Fruit fly (Drosophila melanogaster) whole organism, prepupa: Measurements from ENCODE around the gene trol.

Source experiments
- Blimp-1 ChIP-seq: fragments of 200-800 bp; sonication (Bioruptor generic); optimal IDR thresholded peaks from 3 replicates; lab custom pipeline; 2017; ENCODE audit warnings: missing biosample characterization, missing genetic modification characterization, mild to moderate bottlenecking, moderate library complexity, missing genetic modification reagents
- CG10631 ChIP-seq: fragments of 200-800 bp; sonication (Bioruptor generic); optimal IDR thresholded peaks from 2 replicates; lab custom pipeline; 2016; ENCODE audit warnings: missing biosample characterization, missing genetic modification characterization
- CG10669 ChIP-seq: fragments of 200-800 bp; sonication (Bioruptor generic); optimal IDR thresholded peaks from 3 replicates; lab custom pipeline; 2018; ENCODE audit warnings: missing biosample characterization, mild to moderate bottlenecking, missing genetic modification characterization, moderate library complexity
- CG11294 ChIP-seq: fragments of 200-800 bp; sonication (Bioruptor generic); IDR thresholded peaks from 2 replicates; pipeline ENCODE4 v1.3.6; 2022; ENCODE audit warnings: missing biosample characterization, missing genetic modification characterization
- CG11902 ChIP-seq: fragments of 200-800 bp; sonication (Bioruptor generic); optimal IDR thresholded peaks from 3 replicates; lab custom pipeline; 2016; ENCODE audit warnings: missing biosample characterization, missing genetic modification characterization
- CG15336 ChIP-seq: fragments of 200-800 bp; sonication (Bioruptor generic); IDR thresholded peaks from 2 replicates; pipeline ENCODE4 v1.3.6; 2022; ENCODE audit warnings: missing biosample characterization, missing genetic modification characterization
- CG16779 ChIP-seq: fragments of 200-800 bp; sonication (Bioruptor generic); optimal IDR thresholded peaks from 3 replicates; lab custom pipeline; 2017; ENCODE audit warnings: missing biosample characterization, mild to moderate bottlenecking, missing genetic modification characterization
- CG3032 ChIP-seq: fragments of 200-800 bp; optimal IDR thresholded peaks from 2 replicates; lab custom pipeline; 2019; ENCODE audit warnings: missing biosample characterization, mild to moderate bottlenecking, missing genetic modification characterization, moderate library complexity
- CG31627 ChIP-seq: fragments of 200-800 bp; sonication (Bioruptor generic); optimal IDR thresholded peaks from 3 replicates; lab custom pipeline; 2016; ENCODE audit warnings: missing biosample characterization, missing genetic modification characterization
- CG32006 ChIP-seq: fragments of 200-800 bp; sonication (Bioruptor generic); optimal IDR thresholded peaks from 3 replicates; lab custom pipeline; 2017; ENCODE audit warnings: missing biosample characterization, mild to moderate bottlenecking, missing genetic modification characterization
- CG34406 ChIP-seq: fragments of 200-800 bp; sonication (Bioruptor generic); optimal IDR thresholded peaks from 3 replicates; lab custom pipeline; 2016; ENCODE audit warnings: missing biosample characterization, missing genetic modification characterization
- CG3919 ChIP-seq: fragments of 200-800 bp; sonication (Bioruptor generic); optimal IDR thresholded peaks from 3 replicates; lab custom pipeline; 2016; ENCODE audit warnings: missing biosample characterization, missing genetic modification characterization
- CG6163 ChIP-seq: fragments of 200-800 bp; sonication (Bioruptor generic); IDR thresholded peaks from 3 replicates; pipeline ENCODE4 v1.3.6; 2022; ENCODE audit warnings: missing biosample characterization, missing genetic modification characterization
- CG6276 ChIP-seq: fragments of 200-800 bp; sonication (Bioruptor generic); optimal IDR thresholded peaks from 2 replicates; lab custom pipeline; 2017; ENCODE audit warnings: missing biosample characterization, mild to moderate bottlenecking, missing genetic modification characterization
- CG6792 ChIP-seq: fragments of 200-800 bp; sonication (Bioruptor generic); optimal IDR thresholded peaks from 3 replicates; lab custom pipeline; 2016; ENCODE audit warnings: missing biosample characterization, missing genetic modification characterization
- CG6808 ChIP-seq: fragments of 200-800 bp; sonication (Bioruptor generic); optimal IDR thresholded peaks from 3 replicates; lab custom pipeline; 2017; ENCODE audit warnings: missing biosample characterization, missing genetic modification characterization, mild to moderate bottlenecking, moderate library complexity, missing genetic modification reagents
- CG6854 ChIP-seq: fragments of 200-800 bp; sonication (Bioruptor generic); optimal IDR thresholded peaks from 2 replicates; lab custom pipeline; 2017; ENCODE audit warnings: missing biosample characterization, mild to moderate bottlenecking, missing genetic modification characterization
- CG8119 ChIP-seq: fragments of 200-800 bp; sonication (Bioruptor generic); IDR thresholded peaks from 3 replicates; pipeline ENCODE4 v1.3.6; 2022; ENCODE audit warnings: missing biosample characterization, missing genetic modification characterization
- CG8319 ChIP-seq: fragments of 200-800 bp; sonication (Bioruptor generic); optimal IDR thresholded peaks from 3 replicates; lab custom pipeline; 2016; ENCODE audit warnings: missing biosample characterization, missing genetic modification characterization
- CG9139 ChIP-seq: fragments of 200-800 bp; sonication (Bioruptor generic); optimal IDR thresholded peaks from 3 replicates; lab custom pipeline; 2017; ENCODE audit warnings: missing biosample characterization, mild to moderate bottlenecking, missing genetic modification characterization
- Eip75B ChIP-seq: fragments of 200-800 bp; sonication (Bioruptor generic); optimal IDR thresholded peaks from 3 replicates; lab custom pipeline; 2016; ENCODE audit warnings: missing biosample characterization, missing genetic modification characterization
- Eip93F ChIP-seq: fragments of 200-800 bp; sonication (Bioruptor generic); optimal IDR thresholded peaks from 2 replicates; lab custom pipeline; 2016; ENCODE audit warnings: missing biosample characterization, mild to moderate bottlenecking, missing genetic modification characterization
- Ets21C ChIP-seq: fragments of 200-800 bp; sonication (Bioruptor generic); optimal IDR thresholded peaks from 3 replicates; lab custom pipeline; 2016; ENCODE audit warnings: missing biosample characterization, missing genetic modification characterization
- Ets96B ChIP-seq: fragments of 200-800 bp; optimal IDR thresholded peaks from 2 replicates; lab custom pipeline; 2019; ENCODE audit warnings: missing biosample characterization, mild to moderate bottlenecking, missing genetic modification characterization, moderate library complexity
- Gug ChIP-seq: fragments of 200-800 bp; sonication (Bioruptor generic); IDR thresholded peaks from 2 replicates; pipeline ENCODE4 v1.3.6; 2022; ENCODE audit warnings: missing biosample characterization, missing genetic modification characterization
- Hr39 ChIP-seq: fragments of 200-800 bp; sonication (Bioruptor generic); optimal IDR thresholded peaks from 2 replicates; lab custom pipeline; 2016; ENCODE audit warnings: missing biosample characterization, missing genetic modification characterization
- Hr4 ChIP-seq: fragments of 200-800 bp; sonication (Bioruptor generic); optimal IDR thresholded peaks from 3 replicates; lab custom pipeline; 2016; ENCODE audit warnings: missing biosample characterization, missing genetic modification characterization
- Lpt ChIP-seq: fragments of 200-800 bp; sonication (Bioruptor generic); optimal IDR thresholded peaks from 3 replicates; lab custom pipeline; 2016; ENCODE audit warnings: missing biosample characterization, missing genetic modification characterization
- Met ChIP-seq: fragments of 200-800 bp; sonication (Bioruptor generic); optimal IDR thresholded peaks from 3 replicates; lab custom pipeline; 2016; ENCODE audit warnings: missing biosample characterization, missing genetic modification characterization
- Smox ChIP-seq: fragments of 200-800 bp; sonication (Bioruptor generic); optimal IDR thresholded peaks from 3 replicates; lab custom pipeline; 2016; ENCODE audit warnings: missing biosample characterization, missing genetic modification characterization
- Sox102F ChIP-seq: fragments of 200-800 bp; sonication (Bioruptor generic); optimal IDR thresholded peaks from 2 replicates; lab custom pipeline; 2016; ENCODE audit warnings: missing biosample characterization, mild to moderate bottlenecking, missing genetic modification characterization
- Sox15 ChIP-seq: fragments of 200-800 bp; sonication (Bioruptor generic); optimal IDR thresholded peaks from 3 replicates; lab custom pipeline; 2016; ENCODE audit warnings: missing biosample characterization, missing genetic modification characterization
- achi ChIP-seq: fragments of 200-800 bp; sonication (Bioruptor generic); optimal IDR thresholded peaks from 3 replicates; lab custom pipeline; 2016; ENCODE audit warnings: missing biosample characterization, missing genetic modification characterization
- cyc ChIP-seq: fragments of 200-800 bp; sonication (Bioruptor generic); optimal IDR thresholded peaks from 3 replicates; lab custom pipeline; 2016; ENCODE audit warnings: missing biosample characterization, missing genetic modification characterization
- dac ChIP-seq: fragments of 200-800 bp; sonication (Bioruptor generic); optimal IDR thresholded peaks from 2 replicates; lab custom pipeline; 2017; ENCODE audit warnings: missing biosample characterization, mild to moderate bottlenecking, missing genetic modification characterization
- dsx ChIP-seq: fragments of 200-800 bp; optimal IDR thresholded peaks from 3 replicates; lab custom pipeline; 2019; ENCODE audit warnings: missing biosample characterization, mild to moderate bottlenecking, missing genetic modification characterization, moderate library complexity; ENCODE audit not compliant: poor library complexity, severe bottlenecking
- esn ChIP-seq: fragments of 200-800 bp; sonication (Bioruptor generic); optimal IDR thresholded peaks from 2 replicates; lab custom pipeline; 2016; ENCODE audit warnings: missing biosample characterization, mild to moderate bottlenecking, missing genetic modification characterization, moderate library complexity
- fd59A ChIP-seq: fragments of 200-800 bp; sonication (Bioruptor generic); optimal IDR thresholded peaks from 2 replicates; lab custom pipeline; 2017; ENCODE audit warnings: missing biosample characterization, mild to moderate bottlenecking, missing genetic modification characterization, missing genetic modification reagents
- lz ChIP-seq: fragments of 200-800 bp; sonication (Bioruptor generic); optimal IDR thresholded peaks from 3 replicates; lab custom pipeline; 2016; ENCODE audit warnings: missing biosample characterization, missing genetic modification characterization
- net ChIP-seq: fragments of 200-800 bp; sonication (Bioruptor generic); optimal IDR thresholded peaks from 3 replicates; lab custom pipeline; 2016; ENCODE audit warnings: missing biosample characterization, missing genetic modification characterization
- pdm3 ChIP-seq: fragments of 200-800 bp; sonication (Bioruptor generic); optimal IDR thresholded peaks from 3 replicates; lab custom pipeline; 2016; ENCODE audit warnings: missing biosample characterization, missing genetic modification characterization
- salr ChIP-seq, 2 experiments: fragments of 200-800 bp; sonication (Bioruptor generic); optimal IDR thresholded peaks; 3 replicates each; lab custom pipeline; 2016 to 2018; ENCODE audit warnings: missing biosample characterization in 2 of 2, missing genetic modification characterization in 2 of 2, mild to moderate bottlenecking in 1 of 2
- spab ChIP-seq: fragments of 200-800 bp; sonication (Bioruptor generic); optimal IDR thresholded peaks from 2 replicates; lab custom pipeline; 2017; ENCODE audit warnings: missing biosample characterization, mild to moderate bottlenecking, missing genetic modification characterization, missing genetic modification reagents
- ss ChIP-seq, 2 experiments: fragments of 200-800 bp; sonication (Bioruptor generic); optimal IDR thresholded peaks; 2 replicates in 1 of 2; 3 replicates in 1 of 2; lab custom pipeline; 2017 to 2018; ENCODE audit warnings: mild to moderate bottlenecking in 2 of 2, missing biosample characterization in 2 of 2, missing genetic modification characterization in 2 of 2, moderate library complexity in 1 of 2
- svp ChIP-seq: fragments of 200-800 bp; sonication (Bioruptor generic); peaks from one replicate; lab custom pipeline; 2016; ENCODE audit warnings: missing biosample characterization, missing genetic modification characterization
- vri ChIP-seq: fragments of 200-800 bp; sonication (Bioruptor generic); optimal IDR thresholded peaks from 3 replicates; lab custom pipeline; 2016; ENCODE audit warnings: missing biosample characterization, mild to moderate bottlenecking, missing genetic modification characterization

Gene trol

dm6 chrX:2589446-2590038 lies 44.3 kb upstream of the trol start (continued):
- TF ChIP-seq CG3032 (tag; lab: Kevin White, UChicago) (peak; percentile 81), CG31627 (GFP tag; lab: Kevin White, UChicago) (peak; percentile 97), CG6276 (peak; percentile 91), Eip75B (GFP tag; lab: Kevin White, UChicago) (peak; percentile 91), CG32006 (peak; percentile 96), CG6808 (peak; percentile 41), CG11902 (GFP tag; lab: Kevin White, UChicago) (peak; percentile 92), CG6854 (GFP tag; lab: Kevin White, UChicago) (peak; percentile 78), CG10631 (GFP tag; lab: Kevin White, UChicago) (peak; percentile 89), CG9139 (GFP tag; lab: Kevin White, UChicago) (peak; percentile 31), CG6792 (GFP tag; lab: Kevin White, UChicago) (peak; percentile 97), pdm3 (GFP tag; lab: Kevin White, UChicago) (peak; percentile 96)

DNA sequence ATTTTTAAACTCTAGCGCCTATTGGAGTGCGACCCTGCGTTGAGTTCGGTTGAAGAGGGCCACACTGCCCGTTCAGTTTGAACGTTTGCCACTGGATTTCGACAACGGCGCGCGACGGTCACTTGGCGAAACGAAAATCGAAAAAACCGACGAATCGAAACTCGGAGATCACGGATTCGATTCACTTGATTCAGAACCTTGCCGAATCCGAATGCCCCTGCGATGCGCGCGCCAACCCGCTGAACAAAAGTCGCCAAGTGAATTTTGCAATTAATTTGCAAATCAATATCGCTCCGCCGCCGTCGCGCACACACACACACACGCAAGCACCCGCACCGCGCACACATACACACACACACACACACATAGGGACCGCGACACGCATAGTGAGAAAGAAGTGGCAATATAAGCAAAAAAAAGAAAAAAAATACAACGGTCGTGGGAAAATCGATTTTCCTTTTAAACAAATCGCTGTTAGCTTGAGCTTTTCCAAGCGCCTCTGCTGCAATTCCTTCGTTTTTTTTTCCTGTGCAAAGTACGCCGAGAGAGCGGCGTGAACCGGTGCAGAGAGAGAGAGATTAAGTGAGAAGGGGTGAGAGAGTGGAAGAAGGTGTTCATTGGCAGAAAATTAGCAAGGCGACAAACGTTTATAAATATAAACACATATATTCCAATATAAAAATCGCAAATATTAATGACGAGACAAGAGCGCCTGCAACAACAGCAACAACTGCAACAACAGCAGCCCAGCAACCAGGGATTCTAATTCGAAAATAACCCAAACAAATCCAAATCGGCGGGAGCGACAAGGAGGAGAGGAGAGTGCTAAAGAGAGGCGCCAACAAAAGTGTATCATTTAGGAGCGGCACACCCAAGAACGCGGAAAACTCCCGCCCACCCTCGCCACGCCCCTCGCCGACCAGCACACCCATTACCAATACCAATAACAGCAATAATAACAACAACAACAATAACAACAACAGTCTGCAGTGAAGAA lies 43.5 kb upstream of the trol start, which contains the start of gene egh:
Gene egh (plus strand): TSS at position 89 of the 997 bp plus-strand sequence.
- TF ChIP-seq Hr4 (peak; percentile 73), CG34406 (peak; percentile 65), CG6792 (GFP tag; lab: Kevin White, UChicago) (peak; percentile 76), Sox15 (GFP tag; lab: Kevin White, UChicago) (peak; percentile 23), dac (GFP tag; lab: Kevin White, UChicago) (peak; percentile 36), CG11902 (GFP tag; lab: Kevin White, UChicago) (peak; percentile 60), Ets96B (no peak), CG10669 (peak; percentile 70), CG11294 (peak; percentile 51; the same call in 1 of the 2 replicates), net (GFP tag; lab: Kevin White, UChicago) (peak; percentile 85), Gug (GFP tag; lab: Robert Waterston, UW) (peak; percentile 82), CG31627 (GFP tag; lab: Kevin White, UChicago) (peak; percentile 69), svp (GFP tag; lab: Kevin White, UChicago) (peak; percentile 90), ss (GFP tag; optimal IDR thresholded peaks at IDR 0.05; lab: Kevin White, UChicago) (peak; percentile 67 to 74), Ets21C (GFP tag; lab: Kevin White, UChicago) (peak; percentile 65), achi (GFP tag; lab: Kevin White, UChicago) (peak; percentile 70), CG8119 (GFP tag; lab: Robert Waterston, UW) (peak; percentile 85), esn (GFP tag; lab: Kevin White, UChicago) (peak; percentile 71), CG8319 (GFP tag; lab: Kevin White, UChicago) (peak; percentile 41), spab (GFP tag; lab: Kevin White, UChicago) (peak; percentile 50), Met (GFP tag; lab: Kevin White, UChicago) (peak; percentile 82), cyc (peak; percentile 78), Smox (GFP tag; lab: Kevin White, UChicago) (peak; percentile 66), CG3919 (GFP tag; lab: Kevin White, UChicago) (peak; percentile 83), Hr39 (peak; percentile 74), Eip93F (GFP tag; lab: Kevin White, UChicago) (no peak), CG3032 (tag; lab: Kevin White, UChicago) (no peak), dsx (GFP tag; lab: Kevin White, UChicago) (no peak), Lpt (GFP tag; lab: Kevin White, UChicago) (peak; percentile 71), vri (peak; percentile 72), Blimp-1 (GFP tag; lab: Kevin White, UChicago) (no peak), Sox102F (GFP tag; lab: Kevin White, UChicago) (peak; percentile 76), CG6163 (peak; percentile 87), salr (GFP tag; optimal IDR thresholded peaks at IDR 0.05; lab: Kevin White, UChicago) (peak in 1 of 2 experiments; percentile 64), CG15336 (GFP tag; lab: Robert Waterston, UW) (peak; percentile 86), CG16779 (tag; lab: Kevin White, UChicago) (peak; percentile 67), lz (GFP tag; lab: Kevin White, UChicago) (peak; percentile 58), fd59A (GFP tag; lab: Kevin White, UChicago) (no peak)
